Worm (Caenorhabditis elegans) whole organism, L2 larva: Measurements from ENCODE around the gene F57C12.6.

Experiments used
- ama-1 ChIP-seq: fragments of 150-350 bp; optimal IDR thresholded peaks from 2 replicates; lab custom pipeline; 2018; ENCODE audit warnings: inconsistent platforms
- ceh-16 ChIP-seq: fragments of 150-350 bp; optimal IDR thresholded peaks from 2 replicates; lab custom pipeline; 2014; ENCODE audit warnings: missing biosample characterization, missing genetic modification characterization
- crh-2 ChIP-seq: sonication (generic microtip); optimal IDR thresholded peaks from 2 replicates; lab custom pipeline; 2017; ENCODE audit warnings: missing biosample characterization, missing genetic modification characterization
- egl-27 ChIP-seq: sonication (generic microtip); optimal IDR thresholded peaks from 3 replicates; lab custom pipeline; 2017; ENCODE audit warnings: missing biosample characterization, missing genetic modification reagents, missing genetic modification characterization
- elt-1 ChIP-seq: fragments of 150-350 bp; optimal IDR thresholded peaks from 2 replicates; lab custom pipeline; 2014; ENCODE audit warnings: missing biosample characterization, missing genetic modification characterization
- lin-13 ChIP-seq: fragments of 150-350 bp; optimal IDR thresholded peaks from 2 replicates; lab custom pipeline; 2014; ENCODE audit warnings: missing biosample characterization, missing genetic modification reagents, missing genetic modification characterization
- lsy-2 ChIP-seq, 2 experiments: fragments of 150-350 bp in 1 of 2; sonication (generic microtip) in 1 of 2; optimal IDR thresholded peaks; 2 replicates each; lab custom pipeline; 2014 to 2017; ENCODE audit warnings: missing biosample characterization in 2 of 2, missing genetic modification characterization in 2 of 2
- nhr-77 ChIP-seq: fragments of 150-350 bp; optimal IDR thresholded peaks from 2 replicates; lab custom pipeline; 2014; ENCODE audit warnings: missing biosample characterization, missing genetic modification characterization
- snpc-4 ChIP-seq: fragments of 150-350 bp; optimal IDR thresholded peaks from 2 replicates; lab custom pipeline; 2014; ENCODE audit warnings: missing biosample characterization, missing genetic modification characterization
- unc-39 ChIP-seq: fragments of 150-350 bp; optimal IDR thresholded peaks from 2 replicates; lab custom pipeline; 2014; ENCODE audit warnings: missing biosample characterization, missing genetic modification characterization
- unc-62 ChIP-seq: fragments of 150-350 bp; optimal IDR thresholded peaks from 2 replicates; lab custom pipeline; 2014; ENCODE audit warnings: missing biosample characterization, missing genetic modification reagents, missing genetic modification characterization

DNA sequence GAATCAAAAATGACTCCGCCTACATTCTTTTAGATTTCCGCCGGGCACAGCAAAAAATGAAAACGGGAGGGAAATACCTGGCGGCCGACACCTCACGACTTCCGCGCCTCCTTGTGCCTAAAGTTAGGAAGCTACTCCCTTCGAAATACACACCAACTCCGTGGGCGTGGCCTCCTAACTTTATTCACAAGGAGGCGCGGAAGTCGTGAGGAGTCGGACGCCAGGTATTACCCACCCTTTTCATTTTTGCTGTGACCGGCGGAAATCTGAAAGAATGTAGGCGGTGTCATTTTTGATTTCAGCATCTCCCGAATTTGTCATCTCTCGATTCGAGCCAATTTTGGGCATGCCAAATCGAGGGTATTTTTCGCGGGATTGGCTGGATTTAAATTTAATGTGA, 15.7 kb downstream of the F57C12.6 start:
- TF ChIP-seq unc-62 (no peak), lsy-2 (tag; optimal IDR thresholded peaks at IDR 0.05; lab: Kevin White, UChicago) (no peak), egl-27 (no peak), ama-1 (lab: Kevin White, UChicago) (no peak), crh-2 (tag; lab: Kevin White, UChicago) (no peak), nhr-77 (tag; lab: Kevin White, UChicago) (no peak), unc-39 (tag; lab: Kevin White, UChicago) (no peak), lin-13 (GFP tag; lab: Kevin White, UChicago) (no peak), snpc-4 (tag; lab: Kevin White, UChicago) (no peak), ceh-16 (tag; lab: Kevin White, UChicago) (no peak), elt-1 (tag; lab: Kevin White, UChicago) (no peak)
